Worm (Caenorhabditis elegans) whole organism, L4/young adult: ENCODE data around the gene C29F7.2.
"Not testable (repeated sequence)": the region's sequence is repeated elsewhere in the genome, so short reads cannot be mapped to it uniquely, and the experiment has no call there.

Experiments used
- W03F9.2 ChIP-seq: fragments of 150-350 bp; optimal IDR thresholded peaks from 2 replicates; lab custom pipeline; 2014; ENCODE audit warnings: missing biosample characterization, missing genetic modification characterization
- dao-5 ChIP-seq: sonication (generic microtip); optimal IDR thresholded peaks from 2 replicates; lab custom pipeline; 2016; ENCODE audit warnings: missing genotype, missing genetic modification characterization, moderate library complexity, missing compliant biosample characterization
- him-1 ChIP-seq: sonication (generic microtip); optimal IDR thresholded peaks from 2 replicates; lab custom pipeline; 2016; ENCODE audit warnings: missing genotype, missing genetic modification reagents, missing genetic modification characterization, missing compliant biosample characterization

Gene C29F7.2

DNA sequence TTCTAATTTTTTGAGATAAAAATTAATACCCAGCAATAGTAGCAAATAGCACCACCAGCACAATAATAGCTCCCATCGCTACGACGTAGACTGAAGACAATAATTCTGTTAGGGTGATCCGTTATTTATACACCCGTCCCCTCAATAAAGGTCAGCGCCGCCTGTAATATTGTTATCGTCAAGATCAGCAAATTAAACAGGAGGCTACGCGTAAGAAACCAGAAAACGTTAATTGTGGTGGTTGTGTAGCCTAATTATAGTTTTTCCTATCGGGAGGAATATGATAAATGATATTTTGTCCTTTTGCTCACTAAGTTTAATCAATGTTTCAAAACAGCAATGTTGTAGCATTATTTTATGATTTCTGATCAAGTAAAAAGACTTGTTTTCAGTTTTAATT lies 6.3 kb upstream of the C29F7.2 start, which contains the start of the genes cyp-13B1 and C29F7.1:
cyp-13B1 (minus strand) TSS at position 101 of the 400 bp plus-strand sequence.
C29F7.1 (plus strand) TSS at position 394 of the 400 bp plus-strand sequence.
- TF ChIP-seq W03F9.2 (no peak), dao-5 (tag; lab: Kevin White, UChicago) (no peak), him-1 (no peak)

DNA sequence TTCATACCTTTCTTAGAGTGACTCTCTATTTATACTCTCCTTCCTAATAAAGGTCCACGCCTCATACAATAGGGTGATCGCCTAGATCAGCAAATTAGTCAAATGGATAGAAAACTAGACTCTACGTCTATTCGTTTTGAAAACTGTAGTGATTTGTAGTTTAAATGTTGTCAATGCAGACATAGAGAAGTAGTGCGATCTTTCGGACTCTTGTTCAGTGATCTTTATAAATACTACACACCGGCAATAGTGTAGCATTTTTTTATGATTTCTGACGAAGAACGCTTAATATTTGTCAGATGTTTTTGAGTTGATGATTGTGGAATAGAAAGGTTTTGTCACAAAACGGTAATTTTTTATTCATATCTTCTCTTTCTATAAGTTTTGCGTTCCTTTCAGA lies 4.6 kb upstream of the C29F7.2 start:
- TF ChIP-seq dao-5 (tag; lab: Kevin White, UChicago): no peak

DNA sequence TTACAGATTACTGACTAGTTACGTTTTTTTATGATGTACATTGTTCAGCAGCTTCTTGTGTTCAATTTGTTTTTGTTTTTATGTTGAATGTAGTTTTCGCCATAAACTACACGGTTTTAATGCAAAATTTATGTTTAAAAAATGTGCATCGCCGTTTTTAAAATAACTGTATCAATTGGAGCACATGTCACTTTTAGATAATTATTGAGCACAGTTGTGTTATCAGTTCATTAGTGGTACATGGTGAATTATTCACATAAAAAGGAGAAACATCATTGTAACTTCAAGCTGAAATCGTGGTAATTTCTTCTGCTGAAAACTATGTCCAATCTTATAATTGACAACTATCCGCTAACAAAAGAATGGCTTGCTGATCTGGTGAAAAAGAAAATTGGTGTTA lies 3.6 kb upstream of the C29F7.2 start:
- TF ChIP-seq dao-5 (tag; lab: Kevin White, UChicago) (no peak), W03F9.2 (no peak)

DNA sequence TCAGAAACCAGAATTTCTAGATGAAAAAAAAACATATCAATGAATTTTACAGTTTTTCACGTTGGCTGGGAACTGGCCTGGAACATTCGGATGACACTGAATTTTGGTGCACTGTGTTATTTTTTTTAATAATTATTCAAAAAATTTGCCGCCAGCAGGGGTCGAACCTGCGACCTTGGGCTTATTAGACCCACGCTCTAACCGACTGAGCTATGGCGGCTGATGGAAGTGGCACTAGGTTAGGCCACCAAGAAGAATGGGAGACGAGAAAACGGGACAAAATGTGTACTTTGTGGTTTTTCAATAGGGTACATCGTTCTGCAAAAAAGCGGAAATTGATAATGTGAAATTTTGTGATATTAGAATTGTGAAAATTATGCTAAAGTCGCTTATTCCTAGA lies 904 bp upstream of the C29F7.2 start:
- TF ChIP-seq dao-5 (tag; lab: Kevin White, UChicago): no peak
- peak; percentile 54 for TF ChIP-seq W03F9.2
- no peak for TF ChIP-seq him-1

DNA sequence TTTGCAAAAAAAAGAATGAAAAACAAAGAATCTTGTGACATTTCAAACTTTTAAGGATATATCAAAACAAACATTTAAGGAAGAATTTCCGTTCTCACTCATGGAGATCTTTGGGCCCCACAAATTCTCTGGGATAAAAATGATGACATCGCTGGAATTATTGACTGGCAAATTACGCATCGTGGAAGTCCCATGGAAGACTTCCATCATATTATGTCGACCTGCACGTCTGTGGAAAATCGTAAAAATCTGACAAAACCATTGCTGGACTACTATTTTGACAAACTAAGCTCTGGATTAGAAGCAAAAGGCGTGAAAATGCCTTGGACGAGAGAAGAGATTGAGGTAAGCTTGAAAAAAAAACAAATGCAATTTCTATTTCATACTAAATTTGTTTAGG lies 1.6 kb downstream of the C29F7.2 start:
- TF ChIP-seq W03F9.2: no peak
- TF ChIP-seq dao-5 (tag; lab: Kevin White, UChicago): no peak
- TF ChIP-seq him-1: no peak

DNA sequence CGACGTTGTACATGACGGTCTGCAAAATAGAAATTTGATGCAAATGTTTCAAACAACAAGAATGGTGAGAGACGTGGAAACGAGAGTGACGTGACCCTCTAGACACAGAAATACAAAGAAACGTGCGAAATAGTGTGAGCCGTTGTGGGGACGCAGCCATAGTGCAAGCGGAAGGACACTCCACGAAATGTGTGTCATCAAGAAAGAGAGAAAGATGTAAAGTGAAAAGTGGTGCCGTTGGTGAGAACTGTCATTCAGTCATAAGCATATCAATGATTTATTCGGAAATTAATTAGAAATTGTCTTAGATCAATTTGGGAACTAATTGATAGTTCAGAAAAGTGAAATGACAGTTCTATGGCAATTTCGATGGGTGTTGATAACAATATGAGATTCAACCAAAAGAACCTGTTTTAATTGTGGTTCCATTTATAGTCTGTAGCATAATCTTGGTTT lies 4.0 kb downstream of the C29F7.2 start, which contains the start of gene C29F7.3:
C29F7.3 (minus strand) TSS at position 51 of the 456 bp plus-strand sequence.
- no peak for TF ChIP-seq him-1
- no peak for TF ChIP-seq dao-5 (tag; lab: Kevin White, UChicago)
- TF ChIP-seq W03F9.2: no peak

DNA sequence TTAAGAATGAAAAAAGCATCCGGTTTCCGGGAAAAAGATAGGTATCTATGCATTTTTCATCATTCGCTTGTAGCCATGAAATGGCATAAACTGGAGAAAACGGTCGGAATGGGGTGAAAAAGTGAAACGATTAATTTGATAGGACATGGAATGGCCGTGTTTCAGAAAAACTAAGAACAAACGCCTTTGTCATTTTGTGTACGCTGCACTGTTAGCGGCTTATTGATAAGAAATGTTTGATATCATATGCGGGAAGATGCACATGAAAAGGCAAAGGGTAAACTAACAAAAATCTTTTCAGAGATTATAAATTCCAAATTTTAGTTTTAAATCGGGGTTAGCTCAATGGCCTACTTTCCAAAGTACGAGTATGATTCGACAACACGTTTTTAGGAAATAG lies 5.2 kb downstream of the C29F7.2 start:
- no peak for TF ChIP-seq him-1
- TF ChIP-seq W03F9.2: no peak
- TF ChIP-seq dao-5 (tag; lab: Kevin White, UChicago): no peak

DNA sequence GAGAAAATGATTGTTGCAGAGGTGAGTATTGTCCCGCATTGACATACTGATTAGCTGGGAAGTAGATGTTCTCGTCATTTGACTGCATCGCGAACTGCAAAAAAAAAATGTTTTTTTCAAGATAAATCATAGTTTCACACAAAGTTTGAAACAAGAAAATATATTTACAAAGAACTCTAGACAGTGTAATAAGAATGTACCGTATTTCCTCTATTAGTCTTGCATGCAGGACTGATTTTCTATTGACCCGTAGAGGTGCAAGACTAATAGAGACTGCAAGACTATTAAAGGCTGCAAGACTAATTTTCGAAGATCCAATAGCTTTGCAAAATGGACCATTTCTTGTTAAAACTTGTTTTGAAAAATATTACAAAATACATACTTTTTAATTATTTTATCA lies 7.5 kb downstream of the C29F7.2 start, which contains the start of gene fkh-3:
fkh-3 (minus strand) TSS at position 101 of the 400 bp plus-strand sequence.
- no peak for TF ChIP-seq dao-5 (tag; lab: Kevin White, UChicago)
- TF ChIP-seq him-1: no peak
- no peak for TF ChIP-seq W03F9.2

DNA sequence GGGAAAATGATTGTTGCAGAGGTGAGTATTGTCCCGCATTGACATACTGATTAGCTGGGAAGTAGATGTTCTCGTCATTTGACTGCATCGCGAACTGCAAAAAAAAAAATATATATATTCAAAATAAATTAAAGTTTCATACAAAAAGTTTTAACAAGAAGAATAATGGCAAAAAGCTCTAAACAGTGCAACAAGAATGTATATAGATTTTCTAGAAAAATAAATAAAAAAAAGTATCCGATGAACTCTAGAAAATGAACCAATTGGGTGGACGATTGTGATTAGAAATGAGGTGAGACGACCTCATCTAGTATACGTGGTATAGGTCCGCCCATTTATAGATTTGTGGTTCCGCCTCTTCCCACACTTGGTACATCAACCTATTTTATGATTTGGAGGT lies 12.9 kb downstream of the C29F7.2 start, which contains the start of gene fkh-4:
fkh-4 (minus strand) TSS at position 101 of the 400 bp plus-strand sequence.
- not testable (repeated sequence) for TF ChIP-seq W03F9.2; him-1; dao-5 (tag; lab: Kevin White, UChicago)

DNA sequence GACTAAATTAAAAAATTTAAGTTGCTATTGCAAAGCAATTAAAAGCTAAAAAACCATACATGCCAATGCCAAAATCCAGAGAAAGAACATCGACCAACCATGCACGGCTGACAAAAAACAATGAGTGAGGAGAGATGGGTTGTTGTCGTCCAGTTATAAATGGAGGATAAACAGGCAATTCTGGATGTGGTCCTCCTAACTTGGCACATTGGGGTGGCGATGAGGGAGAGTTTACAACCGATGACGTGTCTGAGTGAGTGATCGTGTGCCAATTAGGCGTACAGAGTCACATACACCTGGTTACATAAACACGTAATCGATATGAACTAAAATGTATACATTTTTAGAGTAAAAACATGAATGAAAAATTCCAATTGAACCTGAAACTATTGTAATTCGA lies 15.5 kb downstream of the C29F7.2 start, which contains the start of gene C29F7.10:
C29F7.10 (minus strand) TSS at position 101 of the 400 bp plus-strand sequence.
- TF ChIP-seq him-1; dao-5 (tag; lab: Kevin White, UChicago); W03F9.2: not testable (repeated sequence)

DNA sequence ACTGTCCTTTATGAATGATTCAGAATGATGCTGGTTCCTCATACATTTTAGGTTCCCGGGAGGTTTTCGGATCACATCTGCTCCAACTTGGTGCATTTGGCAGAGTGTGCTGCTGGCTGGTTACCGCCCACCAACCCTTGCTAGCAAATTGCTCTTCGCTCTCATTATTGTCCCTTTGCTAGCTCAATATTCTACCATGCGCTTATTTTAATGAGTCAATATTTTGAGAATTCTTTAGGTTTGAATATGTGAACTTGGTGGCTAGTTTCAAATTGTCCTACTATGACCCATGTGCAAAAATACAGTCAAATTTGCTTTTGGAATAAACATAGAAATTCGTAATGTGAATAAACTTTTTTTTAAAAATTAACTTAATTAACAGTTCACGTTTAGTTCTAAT lies 19.2 kb downstream of the C29F7.2 start:
- TF ChIP-seq dao-5 (tag; lab: Kevin White, UChicago) (no peak), W03F9.2 (no peak), him-1 (no peak)

DNA sequence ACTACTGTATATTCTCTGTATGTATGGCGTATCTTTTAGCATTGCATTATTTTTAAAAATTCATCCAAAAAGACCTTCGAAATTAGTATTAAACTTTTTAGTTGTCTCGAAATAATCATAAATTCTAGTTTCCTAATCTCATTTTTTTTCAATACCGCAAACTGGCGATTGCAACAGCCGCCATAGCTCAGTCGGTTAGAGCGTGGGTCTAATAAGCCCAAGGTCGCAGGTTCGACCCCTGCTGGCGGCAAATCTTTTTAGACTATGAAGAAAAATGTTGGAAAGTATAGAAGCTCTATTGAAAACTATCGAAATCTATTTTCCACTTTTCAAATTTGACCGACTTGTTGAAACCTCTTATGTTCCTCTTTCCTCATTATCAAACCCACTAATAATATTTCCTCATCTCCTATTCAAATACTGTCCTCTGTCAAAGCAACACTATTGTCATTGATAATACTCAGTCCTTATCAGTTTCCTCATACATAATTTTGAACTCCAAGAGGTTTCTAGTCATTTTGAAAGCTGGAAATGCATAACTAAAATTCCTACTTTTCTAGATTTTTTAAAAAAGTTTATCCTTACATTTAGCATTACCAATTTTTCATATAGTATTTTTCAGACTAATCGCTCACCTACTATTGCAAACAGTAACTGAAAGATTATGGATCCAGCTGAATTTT lies 20.1 kb downstream of the C29F7.2 start, which contains the start of gene jmjd-3.3:
jmjd-3.3 (plus strand) TSS at position 633 of the 683 bp plus-strand sequence.
- TF ChIP-seq W03F9.2 (no peak), dao-5 (tag; lab: Kevin White, UChicago) (no peak), him-1 (no peak)

DNA sequence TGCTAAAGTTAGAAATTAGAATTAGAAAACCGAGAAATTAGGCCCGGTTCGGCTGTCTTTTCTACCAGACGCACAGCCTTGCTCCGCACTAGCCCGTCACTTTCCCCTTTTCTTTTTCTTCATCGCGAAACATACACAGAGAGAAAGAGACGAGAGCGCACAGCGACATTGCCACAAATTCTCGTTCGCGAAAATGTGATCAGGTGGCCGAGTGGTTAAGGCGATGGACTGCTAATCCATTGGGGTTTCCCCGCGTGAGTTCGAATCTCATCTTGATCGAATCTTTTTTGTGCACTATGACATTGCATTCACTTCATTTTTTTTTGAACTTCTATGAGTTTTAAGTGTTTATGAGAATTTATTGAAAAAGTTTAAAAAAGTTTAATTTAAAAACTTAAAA lies 26.6 kb downstream of the C29F7.2 start:
- TF ChIP-seq W03F9.2 (peak; percentile 49), dao-5 (tag; lab: Kevin White, UChicago) (no peak), him-1 (peak; percentile 9)

DNA sequence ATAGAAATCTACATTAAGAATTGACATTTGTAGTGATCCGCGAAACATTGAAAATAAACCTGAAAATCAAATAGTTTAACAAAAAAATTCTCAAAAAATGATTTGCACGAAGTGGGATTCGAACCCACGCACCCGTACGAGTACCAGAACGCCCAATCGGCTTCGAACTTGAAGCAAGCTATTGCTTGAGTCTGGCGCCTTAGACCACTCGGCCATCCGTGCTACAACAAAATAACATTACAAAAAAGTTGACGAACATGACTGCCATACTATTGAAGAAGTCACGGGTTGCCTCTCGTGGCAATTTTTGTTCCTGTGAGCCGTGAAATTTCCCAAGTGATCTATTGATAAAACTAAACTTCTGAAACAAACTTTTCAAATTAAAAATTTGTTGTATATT lies 27.4 kb downstream of the C29F7.2 start:
- TF ChIP-seq dao-5 (tag; lab: Kevin White, UChicago) (no peak), him-1 (no peak), W03F9.2 (no peak)

DNA sequence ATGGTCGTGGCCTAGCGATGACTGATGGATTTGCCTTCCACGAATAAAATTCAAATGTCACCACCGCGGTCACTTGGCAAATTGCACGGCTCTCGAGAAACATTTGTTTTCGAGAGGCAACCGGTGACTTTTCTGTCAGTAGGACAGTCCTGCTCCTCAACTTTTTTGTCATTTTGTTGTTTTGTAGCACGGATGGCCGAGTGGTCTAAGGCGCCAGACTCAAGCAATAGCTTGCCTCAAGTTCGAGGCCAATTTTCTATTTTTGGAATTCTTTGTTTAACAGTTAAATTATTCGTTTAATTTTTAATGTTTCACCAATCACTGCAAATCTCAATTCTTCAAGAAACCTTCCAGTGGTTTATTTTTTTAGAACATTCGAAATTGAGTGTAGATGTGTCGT lies 28.4 kb downstream of the C29F7.2 start:
- no peak for TF ChIP-seq W03F9.2
- TF ChIP-seq him-1: no peak
- no peak for TF ChIP-seq dao-5 (tag; lab: Kevin White, UChicago)
